Fruit fly (Drosophila melanogaster) whole organism, embryonic: ENCODE data around the gene CG12992.
A peak's percentile ranks its signal among the peaks of the same experiment; 100 is the strongest.

Source experiments
- Awh ChIP-seq: fragments of 200-800 bp; sonication (Bioruptor generic); IDR thresholded peaks from 2 replicates; pipeline ENCODE4, ENCODE4 v1.3.6; 2022; ENCODE audit warnings: missing biosample characterization, missing genetic modification characterization
- CG10209 ChIP-seq: fragments of 200-800 bp; sonication (Bioruptor generic); optimal IDR thresholded peaks from 3 replicates; lab custom pipeline; 2017; ENCODE audit warnings: missing biosample characterization, mild to moderate bottlenecking, missing genetic modification characterization, missing genetic modification reagents
- CG11695 ChIP-seq: fragments of 200-800 bp; sonication (Bioruptor generic); IDR thresholded peaks from 3 replicates; pipeline ENCODE4 v1.3.6; 2022; ENCODE audit warnings: missing biosample characterization, missing genetic modification characterization
- CG11696 ChIP-seq: fragments of 200-800 bp; sonication (Bioruptor generic); IDR thresholded peaks from 2 replicates; pipeline ENCODE4 v1.3.6; 2022; ENCODE audit warnings: missing biosample characterization, missing genetic modification characterization
- CG12744 ChIP-seq: fragments of 200-800 bp; sonication (Bioruptor generic); optimal IDR thresholded peaks from 2 replicates; lab custom pipeline; 2016; ENCODE audit warnings: missing biosample characterization, missing genetic modification characterization
- CG13287 ChIP-seq: fragments of 200-800 bp; sonication (Bioruptor generic); IDR thresholded peaks from 2 replicates; pipeline ENCODE4 v1.3.6; 2022; ENCODE audit warnings: missing biosample characterization, missing genetic modification characterization; ENCODE audit not compliant: partially characterized antibody
- CG15514 ChIP-seq: fragments of 200-800 bp; sonication (Bioruptor generic); optimal IDR thresholded peaks from 3 replicates; lab custom pipeline; 2017; ENCODE audit warnings: missing biosample characterization, missing genetic modification characterization, mild to moderate bottlenecking, moderate library complexity, missing genetic modification reagents
- CG15696 ChIP-seq: fragments of 200-800 bp; sonication (Bioruptor generic); optimal IDR thresholded peaks from 2 replicates; lab custom pipeline; 2019; ENCODE audit warnings: missing biosample characterization, mild to moderate bottlenecking, missing genetic modification characterization, moderate library complexity
- CG16815 ChIP-seq: fragments of 200-800 bp; sonication (Bioruptor generic); optimal IDR thresholded peaks from 3 replicates; lab custom pipeline; 2017; ENCODE audit warnings: missing biosample characterization, mild to moderate bottlenecking, missing genetic modification characterization
- CG34376 ChIP-seq: fragments of 200-800 bp; sonication (Bioruptor generic); optimal IDR thresholded peaks from 2 replicates; lab custom pipeline; 2018; ENCODE audit warnings: missing biosample characterization, mild to moderate bottlenecking, missing genetic modification characterization
- CG4282 ChIP-seq: fragments of 200-800 bp; sonication (Bioruptor generic); optimal IDR thresholded peaks from 2 replicates; lab custom pipeline; 2016; ENCODE audit warnings: missing biosample characterization, missing genetic modification characterization
- CG4360 ChIP-seq: fragments of 200-800 bp; sonication (Bioruptor generic); IDR thresholded peaks from 2 replicates; pipeline ENCODE4 v1.3.6; 2022; ENCODE audit warnings: missing biosample characterization, missing genetic modification characterization
- CG4820 ChIP-seq: fragments of 200-800 bp; sonication (Bioruptor generic); optimal IDR thresholded peaks from 3 replicates; lab custom pipeline; 2016; ENCODE audit warnings: missing biosample characterization, missing genetic modification characterization
- CG9797 ChIP-seq: fragments of 200-800 bp; sonication (Bioruptor generic); optimal IDR thresholded peaks from 3 replicates; lab custom pipeline; 2018; ENCODE audit warnings: missing biosample characterization, mild to moderate bottlenecking, missing genetic modification characterization
- CkIIα-i1 ChIP-seq: fragments of 200-800 bp; sonication (Bioruptor generic); IDR thresholded peaks from 2 replicates; pipeline ENCODE4 v1.3.6; 2022; ENCODE audit warnings: missing biosample characterization, missing genetic modification characterization
- CrebB ChIP-seq: fragments of 200-800 bp; sonication (Bioruptor generic); optimal IDR thresholded peaks from 3 replicates; lab custom pipeline; 2018; ENCODE audit warnings: missing biosample characterization, mild to moderate bottlenecking, missing genetic modification characterization
- D ChIP-seq, 2 experiments: fragments of 200-800 bp in 1 of 2; fragments of >200 bp in 1 of 2; sonication (Bioruptor generic) in 1 of 2; optimal IDR thresholded peaks; 2 replicates in 1 of 2; 3 replicates in 1 of 2; lab custom pipeline; 2017; ENCODE audit warnings: mild to moderate bottlenecking in 1 of 2, missing biosample characterization in 1 of 2, missing genetic modification characterization in 1 of 2, missing genetic modification reagents in 1 of 2
- Deaf1 ChIP-seq: fragments of 200-800 bp; optimal IDR thresholded peaks from 3 replicates; lab custom pipeline; 2019; ENCODE audit warnings: missing biosample characterization, mild to moderate bottlenecking, missing genetic modification characterization, moderate library complexity
- Doc3 ChIP-seq: fragments of 200-800 bp; sonication (Bioruptor generic); IDR thresholded peaks from 3 replicates; pipeline ENCODE4 v1.3.6; 2022; ENCODE audit warnings: missing biosample characterization, missing genetic modification characterization; ENCODE audit not compliant: partially characterized antibody
- Fer1 ChIP-seq: fragments of 200-800 bp; sonication (Bioruptor generic); optimal IDR thresholded peaks from 2 replicates; lab custom pipeline; 2017; ENCODE audit warnings: missing biosample characterization, mild to moderate bottlenecking, missing genetic modification characterization
- HLH3B ChIP-seq: fragments of 200-800 bp; sonication (Bioruptor generic); IDR thresholded peaks from 2 replicates; pipeline ENCODE4 v1.3.6; 2022; ENCODE audit warnings: missing biosample characterization, missing genetic modification characterization
- HLH54F ChIP-seq: fragments of 200-800 bp; sonication (Bioruptor generic); optimal IDR thresholded peaks from 3 replicates; lab custom pipeline; 2016; ENCODE audit warnings: missing biosample characterization, missing genetic modification characterization
- Hr51 ChIP-seq, 2 experiments: fragments of 200-800 bp; sonication (Bioruptor generic); optimal IDR thresholded peaks; 2 replicates in 1 of 2; 3 replicates in 1 of 2; lab custom pipeline; 2016 to 2018; ENCODE audit warnings: missing biosample characterization in 2 of 2, missing genetic modification characterization in 2 of 2, mild to moderate bottlenecking in 1 of 2, moderate library complexity in 1 of 2
- MESR4 ChIP-seq: fragments of 200-800 bp; sonication (Bioruptor generic); optimal IDR thresholded peaks from 2 replicates; lab custom pipeline; 2018; ENCODE audit warnings: missing biosample characterization, mild to moderate bottlenecking, missing genetic modification characterization, moderate library complexity
- Pdp1 ChIP-seq, 2 experiments: fragments of 200-800 bp; sonication (Bioruptor generic); optimal IDR thresholded peaks; 3 replicates each; lab custom pipeline; 2016; ENCODE audit warnings: missing biosample characterization in 2 of 2, missing genetic modification characterization in 2 of 2, mild to moderate bottlenecking in 1 of 2, moderate library complexity in 1 of 2
- Ravus ChIP-seq: fragments of 200-800 bp; sonication (Bioruptor generic); IDR thresholded peaks from 2 replicates; pipeline ENCODE4 v1.3.6; 2022; ENCODE audit warnings: missing biosample characterization, missing genetic modification characterization
- Vsx1 ChIP-seq: fragments of 200-800 bp; sonication (Bioruptor generic); optimal IDR thresholded peaks from 2 replicates; lab custom pipeline; 2017; ENCODE audit warnings: missing biosample characterization, mild to moderate bottlenecking, missing genetic modification characterization, missing genetic modification reagents
- az2 ChIP-seq: fragments of 200-800 bp; sonication (Bioruptor generic); optimal IDR thresholded peaks from 3 replicates; lab custom pipeline; 2016; ENCODE audit warnings: missing biosample characterization, missing genetic modification characterization
- bab2 ChIP-seq: fragments of 200-800 bp; sonication (Bioruptor generic); optimal IDR thresholded peaks from 2 replicates; lab custom pipeline; 2016; ENCODE audit warnings: missing biosample characterization, missing genetic modification characterization
- chn ChIP-seq: fragments of 200-800 bp; sonication (Bioruptor generic); optimal IDR thresholded peaks from 2 replicates; lab custom pipeline; 2016; ENCODE audit warnings: missing biosample characterization, missing genetic modification characterization
- exex ChIP-seq: fragments of 200-800 bp; sonication (Bioruptor generic); optimal IDR thresholded peaks from 4 replicates; lab custom pipeline; 2018; ENCODE audit warnings: missing biosample characterization, mild to moderate bottlenecking, missing genetic modification characterization, moderate library complexity
- fu2 ChIP-seq: fragments of 200-800 bp; sonication (Bioruptor generic); optimal IDR thresholded peaks from 2 replicates; lab custom pipeline; 2016; ENCODE audit warnings: missing biosample characterization, missing genetic modification characterization
- grau ChIP-seq: fragments of 200-800 bp; optimal IDR thresholded peaks from 3 replicates; lab custom pipeline; 2019; ENCODE audit warnings: missing biosample characterization, mild to moderate bottlenecking, missing genetic modification characterization, moderate library complexity
- gro ChIP-seq: fragments of 200-800 bp; sonication (Bioruptor generic); optimal IDR thresholded peaks from 2 replicates; lab custom pipeline; 2016; ENCODE audit warnings: missing biosample characterization, missing genetic modification characterization
- insv ChIP-seq, 2 experiments: fragments of 200-800 bp; sonication (Bioruptor generic); optimal IDR thresholded peaks; 3 replicates each; lab custom pipeline; 2016 to 2018; ENCODE audit warnings: missing biosample characterization in 2 of 2, missing genetic modification characterization in 2 of 2
- mirr ChIP-seq: fragments of 200-800 bp; sonication (Bioruptor generic); optimal IDR thresholded peaks from 3 replicates; lab custom pipeline; 2018; ENCODE audit warnings: missing biosample characterization, mild to moderate bottlenecking, missing genetic modification characterization
- pb ChIP-seq: fragments of 200-800 bp; sonication (Bioruptor generic); optimal IDR thresholded peaks from 3 replicates; lab custom pipeline; 2016; ENCODE audit warnings: missing biosample characterization, missing genetic modification characterization
- ranshi ChIP-seq: fragments of 200-800 bp; sonication (Bioruptor generic); IDR thresholded peaks from 2 replicates; pipeline ENCODE4 v1.3.6; 2022; ENCODE audit warnings: missing biosample characterization, missing genetic modification characterization
- row ChIP-seq: fragments of 200-800 bp; sonication (Bioruptor generic); IDR thresholded peaks from 3 replicates; pipeline ENCODE4 v1.3.6; 2022; ENCODE audit warnings: missing biosample characterization, missing genetic modification characterization
- run ChIP-seq: fragments of 200-800 bp; sonication (Bioruptor generic); optimal IDR thresholded peaks from 3 replicates; lab custom pipeline; 2018; ENCODE audit warnings: missing biosample characterization, mild to moderate bottlenecking, missing genetic modification characterization
- seq ChIP-seq: fragments of 200-800 bp; sonication (Bioruptor generic); IDR thresholded peaks from 2 replicates; pipeline ENCODE4 v1.3.6; 2022; ENCODE audit warnings: missing biosample characterization, missing genetic modification characterization
- sim ChIP-seq: fragments of 200-800 bp; sonication (Bioruptor generic); IDR thresholded peaks from 2 replicates; pipeline ENCODE4 v1.3.6; 2022; ENCODE audit warnings: missing biosample characterization, missing genetic modification characterization
- sima ChIP-seq: fragments of 200-800 bp; sonication (Bioruptor generic); optimal IDR thresholded peaks from 2 replicates; lab custom pipeline; 2016; ENCODE audit warnings: missing biosample characterization, missing genetic modification characterization
- wek ChIP-seq: fragments of 200-800 bp; sonication (Bioruptor generic); optimal IDR thresholded peaks from 3 replicates; lab custom pipeline; 2018; ENCODE audit warnings: missing biosample characterization, mild to moderate bottlenecking, missing genetic modification characterization, moderate library complexity
- z ChIP-seq: fragments of 200-800 bp; sonication (Bioruptor generic); IDR thresholded peaks from 3 replicates; pipeline ENCODE4 v1.3.6; 2022; ENCODE audit warnings: missing biosample characterization, missing genetic modification characterization

CG12992 gene

DNA sequence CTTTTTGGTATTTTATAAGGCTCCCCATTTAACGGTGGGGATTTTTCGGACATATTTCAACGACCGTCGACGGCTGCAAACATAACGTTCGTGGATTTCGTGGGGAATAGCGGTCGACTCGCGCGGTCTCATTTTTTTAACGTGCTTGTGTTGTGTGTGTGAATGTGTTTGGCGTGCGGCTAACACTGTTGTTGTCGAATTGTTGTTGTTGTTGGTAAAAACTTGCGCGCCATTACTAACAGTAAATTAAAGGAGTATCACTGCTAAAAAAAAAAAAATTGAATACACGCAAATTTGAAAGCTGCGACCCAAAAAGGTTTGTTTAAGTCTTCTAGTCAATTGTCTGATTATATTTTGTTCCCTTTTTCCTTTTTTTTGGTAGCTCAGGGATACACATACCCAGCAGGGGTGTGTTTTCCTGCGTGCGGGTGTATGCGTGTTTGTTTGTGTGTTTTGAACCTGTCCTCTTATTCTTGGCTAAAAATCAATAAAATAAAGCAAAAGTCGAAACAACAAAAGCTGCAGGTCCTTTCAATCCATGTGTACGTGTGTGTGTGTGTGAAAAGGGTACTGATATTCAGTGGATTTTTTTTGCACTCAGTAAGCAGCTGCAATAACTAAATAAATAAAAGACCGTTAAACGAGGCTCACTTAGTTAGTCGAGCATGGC, 8.7 kb upstream of the CG12992 start, which contains the start of gene CG12991 (continued):
- TF ChIP-seq row (GFP tag; lab: Robert Waterston, UW) (peak; percentile 34; the same call in 1 of the 3 replicates), MESR4 (GFP tag; lab: Kevin White, UChicago) (peak; percentile 39), CG11695 (GFP tag; lab: Robert Waterston, UW) (peak; percentile 81), run (no peak), HLH3B (GFP tag; lab: Robert Waterston, UW) (peak; percentile 20; the same call in 1 of the 2 replicates), Deaf1 (tag; lab: Kevin White, UChicago) (peak; percentile 68)

- TF ChIP-seq mirr (GFP tag; lab: Kevin White, UChicago), result peak; percentile 85
- peak; percentile 92 for TF ChIP-seq exex (tag; lab: Kevin White, UChicago)
- no peak for TF ChIP-seq Hr51 (GFP tag; optimal IDR thresholded peaks at IDR 0.05; lab: Kevin White, UChicago)
Measured at dm6 chrX:17580954-17581353, 7.7 kb upstream of the CG12992 start.

- TF ChIP-seq CG13287 (no peak), CG16815 (peak; percentile 7), HLH54F (GFP tag; lab: Kevin White, UChicago) (no peak), chn (GFP tag; lab: Kevin White, UChicago) (no peak), Vsx1 (GFP tag; lab: Kevin White, UChicago) (no peak), CG4820 (peak; percentile 25), CG15696 (peak; percentile 18), sim (GFP tag; lab: Robert Waterston, UW) (no peak), CG12744 (GFP tag; lab: Kevin White, UChicago) (no peak), CG11696 (GFP tag; lab: Robert Waterston, UW) (no peak), ranshi (GFP tag; lab: Robert Waterston, UW) (no peak), CG15514 (no peak), Doc3 (no peak), CG34376 (GFP tag; lab: Kevin White, UChicago) (no peak), seq (GFP tag; lab: Robert Waterston, UW) (no peak), sima (GFP tag; lab: Kevin White, UChicago) (no peak), z (GFP tag; lab: Robert Waterston, UW) (no peak), gro (GFP tag; lab: Kevin White, UChicago) (no peak), CG10209 (GFP tag; lab: Kevin White, UChicago) (peak; percentile 22), wek (GFP tag; lab: Kevin White, UChicago) (no peak), Ravus (GFP tag; lab: Robert Waterston, UW) (no peak), Pdp1 (GFP tag; optimal IDR thresholded peaks at IDR 0.05; lab: Kevin White, UChicago) (peak in 1 of 2 experiments; percentile 23), insv (GFP tag; optimal IDR thresholded peaks at IDR 0.05; lab: Kevin White, UChicago) (no peak), bab2 (GFP tag; lab: Kevin White, UChicago) (no peak), CG11695 (GFP tag; lab: Robert Waterston, UW) (no peak), CG9797 (GFP tag; lab: Kevin White, UChicago) (no peak), D (optimal IDR thresholded peaks at IDR 0.05; lab: Kevin White, UChicago) (no peak), D (GFP tag; optimal IDR thresholded peaks at IDR 0.05; lab: Kevin White, UChicago) (peak; percentile 44), CG4360 (no peak), fu2 (GFP tag; lab: Kevin White, UChicago) (no peak), az2 (GFP tag; lab: Kevin White, UChicago) (peak; percentile 9), Awh (GFP tag; lab: Robert Waterston, UW) (no peak), CrebB (no peak), CkIIα-i1 (GFP tag; lab: Robert Waterston, UW) (no peak), grau (tag; lab: Kevin White, UChicago) (peak; percentile 44), Fer1 (no peak), pb (GFP tag; lab: Kevin White, UChicago) (no peak), CG4282 (no peak)
Measured at dm6 chrX:17581606-17582281, 6.9 kb upstream of the CG12992 start.
